Fruit fly (Drosophila melanogaster): ENCODE data around the gene CG34175.

CG34175 gene

DNA sequence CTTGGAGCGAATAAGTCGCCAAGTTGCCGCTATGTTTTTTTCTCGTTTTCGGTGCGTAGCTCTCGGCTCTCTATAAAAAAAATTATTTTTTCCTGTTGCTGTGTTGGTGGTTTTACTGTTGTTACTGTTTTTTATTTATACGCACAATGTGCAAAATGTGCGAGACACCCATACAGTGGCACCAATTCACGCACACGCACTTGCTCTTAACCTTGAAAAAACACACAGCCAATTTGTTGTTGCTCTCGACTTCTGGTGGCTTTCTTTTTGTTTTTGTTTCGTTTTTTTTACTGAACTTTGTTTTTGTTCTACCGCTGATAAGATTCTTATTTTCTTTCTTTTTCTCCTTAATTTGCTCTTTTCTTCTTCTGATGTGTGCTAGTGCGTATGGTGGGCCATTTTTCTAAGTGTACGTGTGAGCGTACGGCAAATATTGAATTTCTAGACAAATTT lies 41.6 kb upstream of the CG34175 start (continued):
- 0 out of 4 replicates have a peak, but pooled peaks have one; percentile 17 for TF ChIP-seq chinmo (GFP tag; IDR thresholded peaks at IDR 0.05; ENCODE audit: partially characterized antibody)
- peak; percentile 19 for TF ChIP-seq Meics (GFP tag; optimal IDR thresholded peaks at IDR 0.05)
- peak; percentile 5 for TF ChIP-seq p53 (GFP tag; optimal IDR thresholded peaks at IDR 0.05)
- TF ChIP-seq lab (GFP tag; optimal IDR thresholded peaks at IDR 0.05): peak; percentile 41
- TF ChIP-seq CG8944 (GFP tag; optimal IDR thresholded peaks at IDR 0.05): peak; percentile 0
- no peak for TF ChIP-seq da (GFP tag; optimal IDR thresholded peaks at IDR 0.05)
- TF ChIP-seq Doc2 (GFP tag; IDR thresholded peaks at IDR 0.05): no peak
- TF ChIP-seq sd (tag; optimal IDR thresholded peaks at IDR 0.05): peak; percentile 28
- TF ChIP-seq Bteb2 (GFP tag; optimal IDR thresholded peaks at IDR 0.05): no peak
- TF ChIP-seq Ets65A (GFP tag): peak; percentile 55
- no peak for TF ChIP-seq CG13775 (GFP tag; optimal IDR thresholded peaks at IDR 0.05)
- TF ChIP-seq row (GFP tag; IDR thresholded peaks at IDR 0.05): peak; percentile 36; the same call in 1 of the 3 replicates
- TF ChIP-seq HLH54F (GFP tag; optimal IDR thresholded peaks at IDR 0.05): peak; percentile 20
- TF ChIP-seq CG9609 (GFP tag; optimal IDR thresholded peaks at IDR 0.05): peak; percentile 43
- peak; percentile 52 for TF ChIP-seq zf30C (GFP tag; optimal IDR thresholded peaks at IDR 0.05)
- peak; percentile 14 for TF ChIP-seq her (GFP tag; optimal IDR thresholded peaks at IDR 0.05)
- no peak for TF ChIP-seq sisA (GFP tag; IDR thresholded peaks at IDR 0.05)

DNA sequence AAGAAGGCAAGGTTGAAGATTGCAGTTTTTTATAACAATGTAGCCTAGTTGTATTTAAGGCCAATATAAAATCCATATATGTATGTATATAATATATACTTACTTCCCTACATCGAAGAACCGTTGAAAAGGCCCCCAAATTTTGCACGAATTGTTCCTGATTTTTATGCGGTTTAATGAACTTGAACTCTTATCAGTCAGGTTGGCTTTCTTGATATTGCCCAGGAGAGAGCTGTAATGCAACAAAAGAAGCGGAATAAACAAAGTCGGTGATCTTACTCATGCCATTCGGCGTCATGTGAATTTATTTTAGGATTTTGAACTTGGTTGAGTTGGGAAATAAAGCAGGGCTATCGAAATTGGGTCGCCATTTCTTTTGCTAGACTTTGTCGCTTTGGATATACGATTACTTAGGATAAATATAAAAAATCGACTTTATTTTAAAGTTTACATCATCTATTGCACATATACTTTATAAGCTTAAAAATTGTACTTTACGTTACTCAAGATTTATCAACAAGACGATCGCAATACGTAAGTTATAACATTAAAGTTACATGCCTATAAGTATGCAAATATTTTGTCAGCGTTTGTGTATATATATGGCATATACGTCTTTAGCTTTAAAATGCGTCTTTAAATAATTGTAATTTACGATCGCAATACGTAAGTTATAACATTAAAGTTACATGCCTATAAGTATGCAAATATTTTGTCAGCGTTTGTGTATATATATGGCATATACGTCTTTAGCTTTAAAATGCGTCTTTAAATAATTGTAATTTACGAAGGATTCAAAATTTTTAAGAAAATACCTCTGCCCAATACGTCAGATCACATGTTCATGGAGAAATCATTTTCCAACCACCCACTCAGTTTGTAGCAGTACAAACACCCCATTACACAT lies 40.8 kb upstream of the CG34175 start, which contains the start of gene CG8838:
CG8838 (plus strand) TSS at position 857 of the 907 bp plus-strand sequence.
- no peak for TF ChIP-seq ase (GFP tag; IDR thresholded peaks at IDR 0.05)
- no peak for TF ChIP-seq CG18011 (GFP tag; optimal IDR thresholded peaks at IDR 0.05)
- no peak for TF ChIP-seq Taf1 (GFP tag; IDR thresholded peaks at IDR 0.05)
- peak; percentile 99 for TF ChIP-seq CG9437 (GFP tag; optimal IDR thresholded peaks at IDR 0.05)
- TF ChIP-seq Mad (GFP tag; optimal IDR thresholded peaks at IDR 0.05): no peak
- TF ChIP-seq CG31388 (GFP tag; optimal IDR thresholded peaks at IDR 0.05): no peak
- TF ChIP-seq CG11560 (tag; IDR thresholded peaks at IDR 0.05): no peak
- TF ChIP-seq vfl (GFP tag; optimal IDR thresholded peaks at IDR 0.05): no peak
- TF ChIP-seq NFAT (GFP tag; IDR thresholded peaks at IDR 0.05): no peak
- no peak for TF ChIP-seq caup (GFP tag; optimal IDR thresholded peaks at IDR 0.05; ENCODE audit: severe bottlenecking)
- no peak for TF ChIP-seq CG4328 (GFP tag; optimal IDR thresholded peaks at IDR 0.05)
- TF ChIP-seq Max (GFP tag; optimal IDR thresholded peaks at IDR 0.05): no peak
- no peak for TF ChIP-seq Bgb (GFP tag; IDR thresholded peaks at IDR 0.05; ENCODE audit: partially characterized antibody)
- TF ChIP-seq Xrp1 (GFP tag; IDR thresholded peaks at IDR 0.05): no peak
- no peak for TF ChIP-seq ci (GFP tag; IDR thresholded peaks at IDR 0.05)
- TF ChIP-seq jumu (GFP tag; optimal IDR thresholded peaks at IDR 0.05): no peak
- TF ChIP-seq CG8089 (GFP tag; optimal IDR thresholded peaks at IDR 0.05): no peak
- no peak for TF ChIP-seq Gug (GFP tag; IDR thresholded peaks at IDR 0.05)
- no peak for TF ChIP-seq vnd (GFP tag; IDR thresholded peaks at IDR 0.05; ENCODE audit: partially characterized antibody)
- TF ChIP-seq slou (GFP tag; optimal IDR thresholded peaks at IDR 0.05): no peak
- TF ChIP-seq bigmax (GFP tag; optimal IDR thresholded peaks at IDR 0.05): no peak
- no peak for TF ChIP-seq CG12299 (tag; optimal IDR thresholded peaks at IDR 0.05)
- TF ChIP-seq sens (GFP tag): peak; percentile 27
- TF ChIP-seq Dip3 (GFP tag; optimal IDR thresholded peaks at IDR 0.05): no peak
- TF ChIP-seq CG12744 (GFP tag; optimal IDR thresholded peaks at IDR 0.05): no peak
- no peak for TF ChIP-seq CHES-1-like (GFP tag; optimal IDR thresholded peaks at IDR 0.05)
- TF ChIP-seq BtbVII (GFP tag; optimal IDR thresholded peaks at IDR 0.05): no peak
- no peak for TF ChIP-seq CG3838 (GFP tag; optimal IDR thresholded peaks at IDR 0.05)
- no peak for TF ChIP-seq CG1792 (GFP tag; optimal IDR thresholded peaks at IDR 0.05)
- TF ChIP-seq corto (GFP tag; optimal IDR thresholded peaks at IDR 0.05): peak; percentile 44
- peak; percentile 33 for TF ChIP-seq grn (GFP tag; optimal IDR thresholded peaks at IDR 0.05)
- TF ChIP-seq CTCF (GFP tag; optimal IDR thresholded peaks at IDR 0.05): peak; percentile 12
- no peak for TF ChIP-seq trh (GFP tag; optimal IDR thresholded peaks at IDR 0.05)
- TF ChIP-seq onecut (GFP tag; IDR thresholded peaks at IDR 0.05): no peak
